Worm (Caenorhabditis elegans): ENCODE results near the gene coq-3.

The coq-3 gene

DNA sequence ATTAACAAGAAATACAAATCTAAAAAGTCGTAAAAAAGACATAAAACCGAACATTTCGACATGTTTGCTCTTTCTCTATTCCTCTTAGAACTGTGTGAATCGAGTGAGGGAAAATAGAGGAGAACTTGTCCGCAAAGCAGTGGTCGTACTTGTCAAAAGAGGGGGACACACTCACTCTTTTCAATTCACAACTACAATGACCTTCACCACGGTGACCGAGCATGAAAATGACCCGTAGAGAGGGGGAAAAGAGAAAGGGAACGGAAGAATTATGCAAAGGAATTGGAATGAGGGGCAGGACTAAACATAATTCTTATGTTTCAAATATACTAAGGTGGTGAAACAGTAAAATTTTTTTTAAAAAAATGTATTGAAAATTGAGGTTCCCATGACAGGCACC is 37.4 kb upstream of the coq-3 start:
- TF ChIP-seq nhr-129 (tag; optimal IDR thresholded peaks at IDR 0.05) (peak; percentile 60), C34F6.9 (tag; optimal IDR thresholded peaks at IDR 0.05) (no peak), dmd-4 (tag; optimal IDR thresholded peaks at IDR 0.05) (no peak), aly-2 (tag; optimal IDR thresholded peaks at IDR 0.05) (no peak), skn-1 (tag; optimal IDR thresholded peaks at IDR 0.05) (no peak), fos-1 (tag; optimal IDR thresholded peaks at IDR 0.05) (peak; percentile 32), sem-4 (tag; optimal IDR thresholded peaks at IDR 0.05) (no peak)

DNA sequence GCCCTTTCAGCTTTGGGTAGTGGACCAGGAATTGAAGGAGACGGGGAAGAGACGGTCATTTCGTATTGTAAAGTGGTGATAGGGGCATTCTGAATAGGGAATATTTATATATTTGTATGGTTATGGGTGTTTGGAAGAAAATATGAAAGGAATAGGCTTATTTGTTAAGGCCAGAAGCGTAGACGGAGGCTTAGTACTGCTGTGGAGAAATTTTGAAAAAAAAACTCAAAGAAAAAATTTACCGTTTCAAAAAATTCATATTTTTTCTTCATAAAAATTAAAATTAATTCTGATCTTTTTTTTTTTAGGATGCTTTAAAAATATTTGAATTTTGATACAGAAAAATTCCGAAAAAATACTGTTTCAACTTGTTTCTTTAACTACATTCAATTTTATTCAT is 32.9 kb upstream of the coq-3 start, which contains the start of gene hhat-2:
TSS of gene hhat-2 (minus strand) at position 101 of the 400 bp plus-strand sequence.
- no peak for TF ChIP-seq nhr-11 (tag; optimal IDR thresholded peaks at IDR 0.05)
- TF ChIP-seq crh-2 (tag; optimal IDR thresholded peaks at IDR 0.05), result no peak
- TF ChIP-seq nhr-25 (tag; optimal IDR thresholded peaks at IDR 0.05), result no peak
- no peak for TF ChIP-seq alr-1 (tag; optimal IDR thresholded peaks at IDR 0.05)
- TF ChIP-seq aly-2 (tag; optimal IDR thresholded peaks at IDR 0.05), result no peak
- no peak for TF ChIP-seq sma-9 (GFP tag; optimal IDR thresholded peaks at IDR 0.05)
- TF ChIP-seq sma-9 (tag; optimal IDR thresholded peaks at IDR 0.05), result no peak
- no peak for TF ChIP-seq nhr-6 (tag; optimal IDR thresholded peaks at IDR 0.05)
- TF ChIP-seq sma-3 (GFP tag; optimal IDR thresholded peaks at IDR 0.05), result no peak
- no peak for TF ChIP-seq lin-11 (tag; optimal IDR thresholded peaks at IDR 0.05)
- TF ChIP-seq lsy-2 (tag; optimal IDR thresholded peaks at IDR 0.05), result no peak
- TF ChIP-seq skn-1 (tag; optimal IDR thresholded peaks at IDR 0.05), result no peak
- no peak for TF ChIP-seq nhr-129 (tag; optimal IDR thresholded peaks at IDR 0.05)
- no peak for TF ChIP-seq ZK546.5 (tag; optimal IDR thresholded peaks at IDR 0.05)
- TF ChIP-seq mab-5 (tag; optimal IDR thresholded peaks at IDR 0.05), result no peak

DNA sequence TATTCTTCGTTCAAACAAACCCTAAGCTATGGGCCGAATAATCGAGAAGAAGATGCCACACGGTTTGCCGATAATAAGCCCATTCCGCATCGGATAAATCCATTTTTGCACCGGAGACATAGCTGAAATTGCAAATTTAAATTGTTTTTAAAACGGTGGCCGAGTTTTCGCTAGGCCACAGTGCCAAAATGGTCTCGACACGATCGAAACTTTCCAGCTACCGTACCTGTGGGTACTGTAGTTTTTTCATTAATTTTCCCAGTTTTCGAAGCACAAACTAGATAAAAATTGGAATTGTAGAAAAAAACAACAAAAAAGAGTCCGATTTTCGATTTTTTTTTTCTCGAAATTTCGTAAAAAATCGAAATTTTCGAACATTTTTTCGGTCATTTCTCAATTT is 32.1 kb upstream of the coq-3 start:
- TF ChIP-seq C34F6.9 (tag; optimal IDR thresholded peaks at IDR 0.05) (no peak), fos-1 (tag; optimal IDR thresholded peaks at IDR 0.05) (no peak), elt-1 (tag; optimal IDR thresholded peaks at IDR 0.05) (no peak), nhr-21 (tag; optimal IDR thresholded peaks at IDR 0.05) (no peak), nhr-23 (tag; optimal IDR thresholded peaks at IDR 0.05) (no peak), ztf-4 (tag; optimal IDR thresholded peaks at IDR 0.05) (no peak), sma-3 (GFP tag; optimal IDR thresholded peaks at IDR 0.05) (no peak), lin-11 (tag; optimal IDR thresholded peaks at IDR 0.05) (no peak), skn-1 (tag; optimal IDR thresholded peaks at IDR 0.05) (no peak), egl-27 (tag; optimal IDR thresholded peaks at IDR 0.05) (no peak), dmd-4 (tag; optimal IDR thresholded peaks at IDR 0.05) (no peak), nhr-237 (tag; optimal IDR thresholded peaks at IDR 0.05) (no peak), nhr-77 (tag; optimal IDR thresholded peaks at IDR 0.05) (no peak), nhr-129 (tag; optimal IDR thresholded peaks at IDR 0.05) (no peak), ztf-11 (tag; optimal IDR thresholded peaks at IDR 0.05) (no peak), mdl-1 (tag; optimal IDR thresholded peaks at IDR 0.05) (no peak), nhr-10 (tag; optimal IDR thresholded peaks at IDR 0.05) (no peak), ceh-82 (tag; optimal IDR thresholded peaks at IDR 0.05) (no peak), sma-9 (GFP tag; optimal IDR thresholded peaks at IDR 0.05) (no peak), sma-9 (tag; optimal IDR thresholded peaks at IDR 0.05) (no peak), sem-4 (tag; optimal IDR thresholded peaks at IDR 0.05) (no peak)

DNA sequence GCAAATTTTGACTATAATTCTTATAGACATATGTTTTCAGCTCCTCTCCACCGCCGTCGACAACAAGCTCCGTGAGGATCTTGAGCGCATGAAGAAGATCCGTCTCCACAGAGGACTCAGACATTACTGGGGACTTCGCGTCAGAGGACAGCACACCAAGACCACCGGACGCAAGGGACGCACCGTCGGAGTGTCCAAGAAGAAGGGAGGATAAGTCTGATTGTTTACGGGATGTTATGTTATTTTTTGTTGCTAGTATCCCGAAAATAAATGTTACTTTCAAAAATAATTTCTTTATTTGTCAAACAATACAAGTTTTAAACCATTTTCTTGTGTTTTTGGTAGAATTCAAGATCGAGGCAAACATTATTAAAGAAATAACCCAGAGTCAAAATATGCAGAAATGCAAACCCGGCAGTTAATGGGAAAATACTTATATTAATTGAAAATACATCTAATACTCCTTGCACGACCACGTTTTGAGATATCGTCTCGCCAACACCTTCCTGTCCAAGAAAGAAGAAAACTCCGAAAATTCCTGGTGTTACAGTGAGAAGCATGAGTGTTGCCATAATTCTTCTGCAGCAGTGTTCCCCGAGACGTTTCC is 30.1 kb upstream of the coq-3 start:
- TF ChIP-seq lin-13 (GFP tag; optimal IDR thresholded peaks at IDR 0.05) (no peak), ztf-1 (GFP tag; conservative IDR thresholded peaks at IDR 0.05) (no peak)

DNA sequence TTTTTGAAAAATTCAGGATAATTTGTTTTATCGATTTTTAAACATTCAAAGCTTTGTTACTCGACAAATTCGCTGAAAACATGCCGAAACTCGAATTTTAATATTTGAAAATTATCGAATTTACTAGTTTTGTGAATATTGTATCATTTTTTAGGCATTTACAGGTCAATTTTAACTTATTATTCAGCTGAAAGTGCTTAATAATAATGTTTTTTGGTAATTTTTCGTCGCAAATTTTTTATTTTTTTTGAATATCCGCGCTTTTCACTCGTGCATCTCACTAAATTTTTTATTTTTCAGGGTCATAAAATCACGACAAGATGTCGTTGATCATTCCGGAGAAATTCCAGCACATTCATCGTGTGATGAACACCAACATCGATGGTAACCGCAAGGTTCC is 29.3 kb upstream of the coq-3 start, which contains the start of gene rps-18:
TSS of gene rps-18 (plus strand) at position 301 of the 400 bp plus-strand sequence.
- TF ChIP-seq aly-2 (tag; optimal IDR thresholded peaks at IDR 0.05), result no peak
- TF ChIP-seq lsy-2 (tag; optimal IDR thresholded peaks at IDR 0.05), result no peak

DNA sequence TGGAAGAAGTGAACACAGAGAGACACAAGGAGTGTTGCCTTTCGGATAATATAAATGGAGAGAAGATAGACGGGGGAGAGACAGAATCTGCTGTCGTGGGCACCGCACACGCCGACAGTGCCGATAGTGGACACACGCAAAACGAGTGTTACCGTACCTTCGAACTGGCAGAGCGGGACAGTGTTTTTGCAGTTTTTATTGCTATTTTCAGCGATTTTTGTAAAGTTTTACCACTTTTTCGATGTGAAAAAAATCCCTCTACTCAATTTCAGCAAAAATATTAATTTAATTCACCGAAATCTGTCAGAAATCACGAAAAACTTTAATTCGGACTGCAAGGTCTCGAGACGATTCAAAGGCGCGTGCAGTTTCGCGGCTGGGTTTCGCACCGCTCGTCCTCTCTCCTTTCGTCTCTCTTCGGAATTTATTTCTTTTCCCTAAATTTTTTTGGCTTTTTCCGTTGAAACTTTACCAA is 28.8 kb upstream of the coq-3 start, which contains the start of gene sec-61.A:
TSS of gene sec-61.A (minus strand) at position 387 of the 475 bp plus-strand sequence.
- peak; percentile 64 for TF ChIP-seq peb-1 (tag; optimal IDR thresholded peaks at IDR 0.05)
- peak; percentile 56 for TF ChIP-seq lin-13 (GFP tag; optimal IDR thresholded peaks at IDR 0.05)
- TF ChIP-seq ztf-11 (tag; optimal IDR thresholded peaks at IDR 0.05), result no peak
- TF ChIP-seq lin-11 (tag; optimal IDR thresholded peaks at IDR 0.05), result peak; percentile 62
- peak; percentile 47 for TF ChIP-seq mab-5 (tag; optimal IDR thresholded peaks at IDR 0.05)
- TF ChIP-seq snpc-4 (tag; optimal IDR thresholded peaks at IDR 0.05), result no peak
- peak; percentile 43 for TF ChIP-seq ceh-16 (tag; optimal IDR thresholded peaks at IDR 0.05)
- no peak for TF ChIP-seq ztf-4 (tag; optimal IDR thresholded peaks at IDR 0.05)
- no peak for TF ChIP-seq unc-39 (tag; optimal IDR thresholded peaks at IDR 0.05)
- TF ChIP-seq nhr-237 (tag; optimal IDR thresholded peaks at IDR 0.05), result peak; percentile 16
- TF ChIP-seq sma-3 (GFP tag; optimal IDR thresholded peaks at IDR 0.05), result peak; percentile 93
- peak; percentile 17 for TF ChIP-seq nhr-10 (tag; optimal IDR thresholded peaks at IDR 0.05)
- no peak for TF ChIP-seq alr-1 (tag; optimal IDR thresholded peaks at IDR 0.05)
- TF ChIP-seq nhr-11 (tag; optimal IDR thresholded peaks at IDR 0.05), result no peak
- TF ChIP-seq blmp-1 (tag; optimal IDR thresholded peaks at IDR 0.05; ENCODE audit: insufficient read depth), result no peak
- peak; percentile 98 to 99 for TF ChIP-seq lsy-2 (tag; optimal IDR thresholded peaks at IDR 0.05)
- TF ChIP-seq nhr-25 (tag; optimal IDR thresholded peaks at IDR 0.05), result peak; percentile 77
- peak; percentile 85 for TF ChIP-seq crh-2 (tag; optimal IDR thresholded peaks at IDR 0.05)
- TF ChIP-seq ztf-1 (GFP tag; conservative IDR thresholded peaks at IDR 0.05), result no peak
- peak; percentile 80 for TF ChIP-seq nhr-21 (tag; optimal IDR thresholded peaks at IDR 0.05)
- peak; percentile 66 for TF ChIP-seq nhr-129 (tag; optimal IDR thresholded peaks at IDR 0.05)
- TF ChIP-seq Y55F3AM.14 (GFP tag; optimal IDR thresholded peaks at IDR 0.05), result no peak
- peak in 1 of 2 experiments; percentile 71 for TF ChIP-seq mdl-1 (tag; optimal IDR thresholded peaks at IDR 0.05)
- TF ChIP-seq F13H6.1 (tag; optimal IDR thresholded peaks at IDR 0.05), result peak; percentile 75

All from whole organism, L2 larva.